Fruit fly (Drosophila melanogaster) whole organism, embryonic: ENCODE data around the gene CG3625.

Source experiments
- Ada2b ChIP-seq: fragments of 200-800 bp; sonication (Bioruptor generic); IDR thresholded peaks from 2 replicates; pipeline ENCODE4 v1.3.6; 2022; ENCODE audit warnings: missing biosample characterization, missing genetic modification characterization
- Atf6 ChIP-seq: fragments of 200-800 bp; sonication (Bioruptor generic); IDR thresholded peaks from 2 replicates; pipeline ENCODE4 v1.3.6; 2022; ENCODE audit warnings: missing biosample characterization, missing genetic modification characterization
- B-H2 ChIP-seq: fragments of 200-800 bp; sonication (Bioruptor generic); optimal IDR thresholded peaks from 2 replicates; lab custom pipeline; 2018; ENCODE audit warnings: missing biosample characterization, mild to moderate bottlenecking, missing genetic modification characterization
- BEAF-32 ChIP-seq: fragments of 200-800 bp; sonication (Bioruptor generic); optimal IDR thresholded peaks from 3 replicates; lab custom pipeline; 2017; ENCODE audit warnings: missing biosample characterization, missing genetic modification characterization, mild to moderate bottlenecking, moderate library complexity, missing genetic modification reagents
- CG10366 ChIP-seq: fragments of 200-800 bp; sonication (Bioruptor generic); IDR thresholded peaks from 2 replicates; pipeline ENCODE4 v1.3.6; 2022; ENCODE audit warnings: missing biosample characterization, missing genetic modification characterization
- CG10654 ChIP-seq: fragments of 200-800 bp; sonication (Bioruptor generic); optimal IDR thresholded peaks from 2 replicates; lab custom pipeline; 2016; ENCODE audit warnings: missing biosample characterization, missing genetic modification characterization
- CG12104 ChIP-seq: fragments of 200-800 bp; sonication (Bioruptor generic); optimal IDR thresholded peaks from 3 replicates; lab custom pipeline; 2016; ENCODE audit warnings: missing biosample characterization, missing genetic modification characterization
- CG13287 ChIP-seq: fragments of 200-800 bp; sonication (Bioruptor generic); IDR thresholded peaks from 2 replicates; pipeline ENCODE4 v1.3.6; 2022; ENCODE audit warnings: missing biosample characterization, missing genetic modification characterization; ENCODE audit not compliant: partially characterized antibody
- CG13894 ChIP-seq: fragments of 200-800 bp; sonication (Bioruptor generic); optimal IDR thresholded peaks from 3 replicates; lab custom pipeline; 2018; ENCODE audit warnings: missing biosample characterization, mild to moderate bottlenecking, missing genetic modification characterization, moderate library complexity
- CG15011 ChIP-seq: fragments of 200-800 bp; sonication (Bioruptor generic); optimal IDR thresholded peaks from 3 replicates; lab custom pipeline; 2018; ENCODE audit warnings: missing biosample characterization, mild to moderate bottlenecking, missing genetic modification characterization
- CG16863 ChIP-seq: fragments of 200-800 bp; sonication (Bioruptor generic); optimal IDR thresholded peaks from 3 replicates; lab custom pipeline; 2016; ENCODE audit warnings: missing biosample characterization, missing genetic modification characterization
- CG2199 ChIP-seq: fragments of 200-800 bp; sonication (Bioruptor generic); IDR thresholded peaks from 3 replicates; pipeline ENCODE4 v1.3.6; 2022; ENCODE audit warnings: missing biosample characterization, missing genetic modification characterization
- CG3163 ChIP-seq: fragments of 200-800 bp; sonication (Bioruptor generic); optimal IDR thresholded peaks from 3 replicates; lab custom pipeline; 2016; ENCODE audit warnings: missing biosample characterization, missing genetic modification characterization
- CG3281 ChIP-seq: fragments of 200-800 bp; sonication (Bioruptor generic); optimal IDR thresholded peaks from 3 replicates; lab custom pipeline; 2017; ENCODE audit warnings: missing biosample characterization, mild to moderate bottlenecking, missing genetic modification characterization
- CG33213 ChIP-seq: fragments of 200-800 bp; sonication (Bioruptor generic); optimal IDR thresholded peaks from 3 replicates; lab custom pipeline; 2016; ENCODE audit warnings: missing biosample characterization, missing genetic modification characterization
- CG3407 ChIP-seq: fragments of 200-800 bp; sonication (Bioruptor generic); optimal IDR thresholded peaks from 2 replicates; lab custom pipeline; 2018; ENCODE audit warnings: missing biosample characterization, mild to moderate bottlenecking, missing genetic modification characterization
- CG4730 ChIP-seq: fragments of 200-800 bp; sonication (Bioruptor generic); IDR thresholded peaks from 2 replicates; pipeline ENCODE4 v1.3.6; 2022; ENCODE audit warnings: missing biosample characterization, missing genetic modification characterization
- CG6254 ChIP-seq: fragments of 200-800 bp; sonication (Bioruptor generic); optimal IDR thresholded peaks from 3 replicates; lab custom pipeline; 2017; ENCODE audit warnings: mild to moderate bottlenecking, missing biosample characterization, missing genetic modification reagents, missing genetic modification characterization
- CG6813 ChIP-seq: fragments of 200-800 bp; sonication (Bioruptor generic); optimal IDR thresholded peaks from 2 replicates; lab custom pipeline; 2017; ENCODE audit warnings: missing biosample characterization, missing genetic modification characterization, mild to moderate bottlenecking, moderate library complexity, missing genetic modification reagents
- CG6854 ChIP-seq: fragments of 200-800 bp; sonication (Bioruptor generic); optimal IDR thresholded peaks from 3 replicates; lab custom pipeline; 2017; ENCODE audit warnings: missing biosample characterization, mild to moderate bottlenecking, missing genetic modification characterization
- CG7556 ChIP-seq: fragments of 200-800 bp; sonication (Bioruptor generic); optimal IDR thresholded peaks from 2 replicates; lab custom pipeline; 2017; ENCODE audit warnings: missing biosample characterization, mild to moderate bottlenecking, missing genetic modification characterization
- Dek ChIP-seq: fragments of 200-800 bp; sonication (Bioruptor generic); optimal IDR thresholded peaks from 3 replicates; lab custom pipeline; 2019; ENCODE audit warnings: missing biosample characterization, mild to moderate bottlenecking, missing genetic modification characterization, moderate library complexity
- Drgx ChIP-seq: fragments of 200-800 bp; sonication (Bioruptor generic); IDR thresholded peaks from 2 replicates; pipeline ENCODE4 v1.3.6; 2022; ENCODE audit warnings: missing biosample characterization, missing genetic modification characterization
- Fer1 ChIP-seq: fragments of 200-800 bp; sonication (Bioruptor generic); optimal IDR thresholded peaks from 2 replicates; lab custom pipeline; 2017; ENCODE audit warnings: missing biosample characterization, mild to moderate bottlenecking, missing genetic modification characterization
- H15 ChIP-seq: fragments of 200-800 bp; sonication (Bioruptor generic); IDR thresholded peaks from 3 replicates; pipeline ENCODE4 v1.3.6; 2022; ENCODE audit warnings: missing biosample characterization, missing genetic modification characterization
- Hr3 ChIP-seq: fragments of 200-800 bp; sonication (Bioruptor generic); optimal IDR thresholded peaks from 3 replicates; lab custom pipeline; 2016; ENCODE audit warnings: missing biosample characterization, missing genetic modification characterization
- Med ChIP-seq: fragments of 200-800 bp; sonication (Bioruptor generic); peaks from one replicate; lab custom pipeline; 2016; ENCODE audit warnings: missing biosample characterization, missing genetic modification characterization, mild to moderate bottlenecking, inconsistent platforms, moderate library complexity
- Sox102F ChIP-seq: fragments of 200-800 bp; sonication (Bioruptor generic); optimal IDR thresholded peaks from 2 replicates; lab custom pipeline; 2018; ENCODE audit warnings: missing biosample characterization, mild to moderate bottlenecking, missing genetic modification characterization, moderate library complexity
- Usf ChIP-seq: fragments of 200-800 bp; sonication (Bioruptor generic); optimal IDR thresholded peaks from 2 replicates; lab custom pipeline; 2017; ENCODE audit warnings: missing genotype, missing biosample characterization, missing genetic modification characterization
- Xbp1 ChIP-seq: fragments of 200-800 bp; sonication (Bioruptor generic); optimal IDR thresholded peaks from 3 replicates; lab custom pipeline; 2016; ENCODE audit warnings: missing biosample characterization, mild to moderate bottlenecking, missing genetic modification characterization
- abd-A ChIP-seq: fragments of 200-800 bp; sonication (Bioruptor generic); optimal IDR thresholded peaks from 3 replicates; lab custom pipeline; 2019; ENCODE audit warnings: missing biosample characterization, mild to moderate bottlenecking, missing genetic modification characterization, moderate library complexity
- al ChIP-seq: fragments of 200-800 bp; sonication (Bioruptor generic); IDR thresholded peaks from 2 replicates; pipeline ENCODE4 v1.3.6; 2022; ENCODE audit warnings: missing biosample characterization, missing genetic modification characterization
- ash1 ChIP-seq: fragments of 200-800 bp; sonication (Bioruptor generic); optimal IDR thresholded peaks from 2 replicates; lab custom pipeline; 2018; ENCODE audit warnings: missing biosample characterization, mild to moderate bottlenecking, missing genetic modification characterization
- ato ChIP-seq: fragments of 200-800 bp; sonication (Bioruptor generic); IDR thresholded peaks from 2 replicates; pipeline ENCODE4 v1.3.6; 2022; ENCODE audit warnings: missing biosample characterization, missing genetic modification characterization; ENCODE audit not compliant: partially characterized antibody
- cato ChIP-seq: fragments of 200-800 bp; sonication (Bioruptor generic); optimal IDR thresholded peaks from 2 replicates; lab custom pipeline; 2016; ENCODE audit warnings: missing biosample characterization, missing genetic modification characterization, borderline replicate concordance
- dysf ChIP-seq: fragments of 200-800 bp; sonication (Bioruptor generic); IDR thresholded peaks from 3 replicates; pipeline ENCODE4 v1.3.6; 2022; ENCODE audit warnings: missing biosample characterization, missing genetic modification characterization
- grau ChIP-seq: fragments of 200-800 bp; optimal IDR thresholded peaks from 3 replicates; lab custom pipeline; 2019; ENCODE audit warnings: missing biosample characterization, mild to moderate bottlenecking, missing genetic modification characterization, moderate library complexity
- ham ChIP-seq: fragments of 200-800 bp; sonication (Bioruptor generic); IDR thresholded peaks from 2 replicates; pipeline ENCODE4 v1.3.6; 2022; ENCODE audit warnings: missing biosample characterization, missing genetic modification characterization
- ind ChIP-seq: fragments of 200-800 bp; sonication (Bioruptor generic); optimal IDR thresholded peaks from 3 replicates; lab custom pipeline; 2016; ENCODE audit warnings: missing biosample characterization, missing genetic modification characterization
- jing ChIP-seq: fragments of 200-800 bp; sonication (Bioruptor generic); optimal IDR thresholded peaks from 2 replicates; lab custom pipeline; 2018; ENCODE audit warnings: missing biosample characterization, mild to moderate bottlenecking, missing genetic modification characterization
- lbe ChIP-seq: fragments of 200-800 bp; sonication (Bioruptor generic); optimal IDR thresholded peaks from 2 replicates; lab custom pipeline; 2016; ENCODE audit warnings: missing biosample characterization, mild to moderate bottlenecking, missing genetic modification characterization
- lmd ChIP-seq: fragments of 200-800 bp; sonication (Bioruptor generic); IDR thresholded peaks from 2 replicates; pipeline ENCODE4 v1.3.6; 2022; ENCODE audit warnings: missing biosample characterization, missing genetic modification characterization
- nom ChIP-seq: fragments of 200-800 bp; sonication (Bioruptor generic); optimal IDR thresholded peaks from 2 replicates; lab custom pipeline; 2017; ENCODE audit warnings: missing biosample characterization, missing genetic modification characterization, mild to moderate bottlenecking, moderate library complexity, missing genetic modification reagents
- onecut ChIP-seq: fragments of 200-800 bp; sonication (Bioruptor generic); IDR thresholded peaks from 2 replicates; pipeline ENCODE4 v1.3.6; 2022; ENCODE audit warnings: missing biosample characterization, missing genetic modification characterization
- pan ChIP-seq, 4 experiments: fragments of >200 bp in 3 of 4; fragments of 200-800 bp in 1 of 4; sonication (Bioruptor generic) in 1 of 4; optimal IDR thresholded peaks in 3 of 4; IDR thresholded peaks in 1 of 4; 2 replicates each; pipeline versions ENCODE4 v1.3.6 to Lab custom; 2017 to 2022; ENCODE audit warnings: missing biosample characterization in 2 of 4, missing genetic modification characterization in 2 of 4, mixed read lengths in 1 of 4
- schlank ChIP-seq: fragments of 200-800 bp; sonication (Bioruptor generic); optimal IDR thresholded peaks from 2 replicates; lab custom pipeline; 2018; ENCODE audit warnings: missing biosample characterization, mild to moderate bottlenecking, missing genetic modification characterization
- slp2 ChIP-seq: fragments of 200-800 bp; sonication (Bioruptor generic); optimal IDR thresholded peaks from 2 replicates; lab custom pipeline; 2016; ENCODE audit warnings: missing biosample characterization, missing genetic modification characterization
- tio ChIP-seq: fragments of 200-800 bp; sonication (Bioruptor generic); optimal IDR thresholded peaks from 2 replicates; lab custom pipeline; 2017; ENCODE audit warnings: missing biosample characterization, missing genetic modification characterization, inconsistent platforms
- vvl ChIP-seq: fragments of 200-800 bp; sonication (Bioruptor generic); IDR thresholded peaks from 2 replicates; pipeline ENCODE4 v1.3.6; 2022; ENCODE audit warnings: missing biosample characterization, missing genetic modification characterization

Gene CG3625

DNA sequence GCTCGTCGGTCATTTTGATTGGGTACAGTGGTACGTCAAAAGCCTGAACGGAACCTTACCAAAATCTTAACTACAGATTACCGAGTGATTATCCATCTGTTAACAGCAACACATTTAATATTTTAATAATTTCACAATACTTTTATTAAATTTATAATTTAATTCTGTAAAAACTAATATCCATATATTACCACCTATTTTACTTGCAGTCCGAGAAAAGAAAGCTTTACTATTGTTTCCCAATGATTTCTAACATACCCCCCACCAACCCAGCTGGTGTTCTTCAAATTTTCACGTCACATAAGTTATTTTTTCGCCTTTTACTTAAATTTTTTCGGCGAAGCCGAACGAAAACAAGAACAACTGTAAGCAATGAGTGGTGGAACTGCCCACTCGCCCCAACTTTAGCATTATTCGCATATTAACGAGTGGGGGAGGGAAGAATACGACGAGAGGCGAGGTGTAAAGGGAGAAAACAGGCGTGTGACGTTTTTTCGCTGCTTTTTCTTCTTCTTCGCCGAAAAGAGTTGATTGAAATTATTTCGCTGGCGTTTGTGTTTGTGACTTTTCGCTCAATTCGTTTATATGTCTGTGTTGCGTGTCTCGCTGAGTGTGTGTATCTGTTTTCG lies 43.6 kb downstream of the CG3625 start (continued):
- TF ChIP-seq Sox102F (GFP tag; lab: Kevin White, UChicago) (peak; percentile 52), CG10366 (GFP tag; lab: Robert Waterston, UW) (peak; percentile 26; the same call in 1 of the 2 replicates), Usf (peak; percentile 19), Drgx (GFP tag; lab: Robert Waterston, UW) (peak; percentile 73), CG3163 (GFP tag; lab: Kevin White, UChicago) (no peak), Dek (peak; percentile 63), ind (GFP tag; lab: Kevin White, UChicago) (peak; percentile 62), tio (GFP tag; lab: Kevin White, UChicago) (peak; percentile 33), lbe (GFP tag; lab: Kevin White, UChicago) (no peak), al (GFP tag; lab: Robert Waterston, UW) (peak; percentile 29; the same call in 1 of the 2 replicates), CG13287 (GFP tag; lab: Robert Waterston, UW) (0 out of 2 replicates have a peak, but pooled peaks have one; percentile 7), nom (GFP tag; lab: Kevin White, UChicago) (no peak), Hr3 (peak; percentile 33), Med (peak; percentile 66), CG6813 (peak; percentile 59), CG16863 (GFP tag; lab: Kevin White, UChicago) (no peak), ham (GFP tag; lab: Robert Waterston, UW) (no peak), CG15011 (GFP tag; lab: Kevin White, UChicago) (peak; percentile 53), vvl (GFP tag; lab: Robert Waterston, UW) (peak; percentile 42; the same call in 1 of the 2 replicates), Atf6 (peak; percentile 43; the same call in 1 of the 2 replicates), CG6854 (GFP tag; lab: Kevin White, UChicago) (peak; percentile 54), onecut (GFP tag; lab: Robert Waterston, UW) (no peak), pan (optimal IDR thresholded peaks at IDR 0.05; lab: Kevin White, UChicago) (no peak), pan (GFP tag; optimal IDR thresholded peaks at IDR 0.05 in 1 of 2, IDR thresholded peaks at IDR 0.05 in 1 of 2) (peak in 1 of 2 experiments; percentile 67), Xbp1 (GFP tag; lab: Kevin White, UChicago) (peak; percentile 48), CG10654 (peak; percentile 22), jing (GFP tag; lab: Kevin White, UChicago) (no peak), schlank (no peak), H15 (no peak), cato (GFP tag; lab: Kevin White, UChicago) (peak; percentile 7), Ada2b (GFP tag; lab: Robert Waterston, UW) (peak; percentile 33; the same call in 1 of the 2 replicates), ato (no peak), B-H2 (GFP tag; lab: Kevin White, UChicago) (peak; percentile 32), slp2 (GFP tag; lab: Kevin White, UChicago) (no peak), CG3281 (GFP tag; lab: Kevin White, UChicago) (peak; percentile 86), Fer1 (GFP tag; lab: Kevin White, UChicago) (peak; percentile 69), CG2199 (GFP tag; lab: Robert Waterston, UW) (0 out of 3 replicates have a peak, but pooled peaks have one; percentile 32), BEAF-32 (GFP tag; lab: Kevin White, UChicago) (no peak), CG4730 (GFP tag; lab: Robert Waterston, UW) (no peak), lmd (GFP tag; lab: Robert Waterston, UW) (peak; percentile 55; the same call in 1 of the 2 replicates), CG13894 (tag; lab: Kevin White, UChicago) (peak; percentile 7), grau (tag; lab: Kevin White, UChicago) (peak; percentile 94), ash1 (GFP tag; lab: Kevin White, UChicago) (no peak), CG12104 (GFP tag; lab: Kevin White, UChicago) (peak; percentile 0), abd-A (tag; lab: Kevin White, UChicago) (peak; percentile 74), CG6254 (GFP tag; lab: Kevin White, UChicago) (peak; percentile 20), CG3407 (GFP tag; lab: Kevin White, UChicago) (peak; percentile 9), dysf (GFP tag; lab: Robert Waterston, UW) (peak; percentile 58), CG7556 (GFP tag; lab: Kevin White, UChicago) (peak; percentile 77), CG33213 (GFP tag; lab: Kevin White, UChicago) (no peak)
